Worm (Caenorhabditis elegans): ENCODE measurements around the gene dhs-21.

- TF ChIP-seq ztf-23 (GFP tag; IDR thresholded peaks at IDR 0.05) (no peak), tab-1 (GFP tag; IDR thresholded peaks at IDR 0.05) (no peak), ref-1 (GFP tag; conservative IDR thresholded peaks at IDR 0.05) (no peak), cog-1 (tag; optimal IDR thresholded peaks at IDR 0.05) (no peak), T22C8.4 (GFP tag; IDR thresholded peaks at IDR 0.05) (no peak)
These were observed 2.8 kb upstream of the dhs-21 start, which contains the start of gene cky-1 for ce11 chrV:12736166-12736753.

Data from whole organism, midembryonic.